Fruit fly (Drosophila melanogaster) whole organism, embryonic: ENCODE data around the gene rho-5.

ENCODE experiments used
- BEAF-32 ChIP-seq: fragments of 200-800 bp; sonication (Bioruptor generic); optimal IDR thresholded peaks from 3 replicates; lab custom pipeline; 2017; ENCODE audit warnings: missing biosample characterization, missing genetic modification characterization, mild to moderate bottlenecking, moderate library complexity, missing genetic modification reagents
- BtbVII ChIP-seq: fragments of 200-800 bp; sonication (Bioruptor generic); optimal IDR thresholded peaks from 3 replicates; lab custom pipeline; 2017; ENCODE audit warnings: missing biosample characterization, mild to moderate bottlenecking, missing genetic modification characterization
- CG10267 ChIP-seq: fragments of 200-800 bp; sonication (Bioruptor generic); optimal IDR thresholded peaks from 2 replicates; lab custom pipeline; 2018; ENCODE audit warnings: missing biosample characterization, mild to moderate bottlenecking, missing genetic modification characterization, moderate library complexity
- CG14441 ChIP-seq: fragments of 200-800 bp; sonication (Bioruptor generic); IDR thresholded peaks from 2 replicates; pipeline ENCODE4 v1.3.6; 2022; ENCODE audit warnings: missing biosample characterization, missing genetic modification characterization
- CG15073 ChIP-seq: fragments of 200-800 bp; sonication (Bioruptor generic); optimal IDR thresholded peaks from 2 replicates; lab custom pipeline; 2016; ENCODE audit warnings: missing biosample characterization, missing genetic modification characterization
- CG1602 ChIP-seq: fragments of 200-800 bp; sonication (Bioruptor generic); optimal IDR thresholded peaks from 3 replicates; lab custom pipeline; 2016; ENCODE audit warnings: missing biosample characterization, missing genetic modification characterization
- CG17361 ChIP-seq: fragments of 200-800 bp; sonication (Bioruptor generic); IDR thresholded peaks from 3 replicates; pipeline ENCODE4 v1.3.6; 2022; ENCODE audit warnings: missing biosample characterization, missing genetic modification characterization
- CG2116 ChIP-seq: fragments of 200-800 bp; sonication (Bioruptor generic); optimal IDR thresholded peaks from 3 replicates; lab custom pipeline; 2018; ENCODE audit warnings: missing biosample characterization, mild to moderate bottlenecking, missing genetic modification characterization
- CG30020 ChIP-seq: fragments of 200-800 bp; optimal IDR thresholded peaks from 2 replicates; lab custom pipeline; 2019; ENCODE audit warnings: missing biosample characterization, mild to moderate bottlenecking, missing genetic modification characterization, moderate library complexity
- CG34376 ChIP-seq: fragments of 200-800 bp; sonication (Bioruptor generic); optimal IDR thresholded peaks from 2 replicates; lab custom pipeline; 2018; ENCODE audit warnings: missing biosample characterization, mild to moderate bottlenecking, missing genetic modification characterization
- CG7745 ChIP-seq: fragments of 200-800 bp; sonication (Bioruptor generic); optimal IDR thresholded peaks from 2 replicates; lab custom pipeline; 2018; ENCODE audit warnings: missing biosample characterization, mild to moderate bottlenecking, missing genetic modification characterization, moderate library complexity
- CG8281 ChIP-seq: fragments of 200-800 bp; sonication (Bioruptor generic); optimal IDR thresholded peaks from 2 replicates; lab custom pipeline; 2018; ENCODE audit warnings: missing biosample characterization, mild to moderate bottlenecking, missing genetic modification characterization, moderate library complexity
- CG8290 ChIP-seq, 3 experiments: fragments of 200-800 bp; sonication (Bioruptor generic); optimal IDR thresholded peaks; 2 replicates each; lab custom pipeline; 2016 to 2019; ENCODE audit warnings: missing biosample characterization in 3 of 3, missing genetic modification characterization in 3 of 3, mild to moderate bottlenecking in 2 of 3, moderate library complexity in 1 of 3
- CG9797 ChIP-seq: fragments of 200-800 bp; sonication (Bioruptor generic); optimal IDR thresholded peaks from 3 replicates; lab custom pipeline; 2018; ENCODE audit warnings: missing biosample characterization, mild to moderate bottlenecking, missing genetic modification characterization
- D19A ChIP-seq: fragments of 200-800 bp; optimal IDR thresholded peaks from 3 replicates; lab custom pipeline; 2019; ENCODE audit warnings: missing biosample characterization, mild to moderate bottlenecking, missing genetic modification characterization, moderate library complexity
- Dip3 ChIP-seq: fragments of 200-800 bp; sonication (Bioruptor generic); optimal IDR thresholded peaks from 3 replicates; lab custom pipeline; 2016; ENCODE audit warnings: missing biosample characterization, missing genetic modification characterization
- Dll ChIP-seq: fragments of 200-800 bp; sonication (Bioruptor generic); IDR thresholded peaks from 4 replicates; pipeline ENCODE4 v1.3.6; 2022; ENCODE audit warnings: missing biosample characterization, missing genetic modification characterization; ENCODE audit not compliant: partially characterized antibody
- ERR ChIP-seq: fragments of 200-800 bp; sonication (Bioruptor generic); optimal IDR thresholded peaks from 2 replicates; lab custom pipeline; 2016; ENCODE audit warnings: missing biosample characterization, missing genetic modification characterization
- HLH3B ChIP-seq: fragments of 200-800 bp; sonication (Bioruptor generic); IDR thresholded peaks from 2 replicates; pipeline ENCODE4 v1.3.6; 2022; ENCODE audit warnings: missing biosample characterization, missing genetic modification characterization
- HLHmδ ChIP-seq: fragments of 200-800 bp; sonication (Bioruptor generic); optimal IDR thresholded peaks from 2 replicates; lab custom pipeline; 2018; ENCODE audit warnings: missing biosample characterization, mild to moderate bottlenecking, missing genetic modification characterization, moderate library complexity
- MTF-1 ChIP-seq: fragments of 200-800 bp; sonication (Bioruptor generic); optimal IDR thresholded peaks from 2 replicates; lab custom pipeline; 2018; ENCODE audit warnings: missing biosample characterization, mild to moderate bottlenecking, missing genetic modification characterization, borderline replicate concordance
- Nf-YA ChIP-seq: fragments of 200-800 bp; sonication (Bioruptor generic); IDR thresholded peaks from 2 replicates; pipeline ENCODE4 v1.3.6; 2022; ENCODE audit warnings: missing biosample characterization, missing genetic modification characterization
- Scr ChIP-seq: fragments of 200-800 bp; sonication (Bioruptor generic); IDR thresholded peaks from 2 replicates; pipeline ENCODE4 v1.3.6; 2022; ENCODE audit warnings: missing biosample characterization, missing genetic modification characterization; ENCODE audit not compliant: partially characterized antibody
- Tbp ChIP-seq: fragments of >200 bp; optimal IDR thresholded peaks from 2 replicates; lab custom pipeline; 2018; ENCODE audit warnings: missing biosample characterization, missing genetic modification characterization
- Vsx1 ChIP-seq: fragments of 200-800 bp; sonication (Bioruptor generic); optimal IDR thresholded peaks from 2 replicates; lab custom pipeline; 2017; ENCODE audit warnings: missing biosample characterization, mild to moderate bottlenecking, missing genetic modification characterization, missing genetic modification reagents
- Xrp1 ChIP-seq: fragments of 200-800 bp; sonication (Bioruptor generic); IDR thresholded peaks from 2 replicates; pipeline ENCODE4 v1.3.6; 2022; ENCODE audit warnings: missing biosample characterization, missing genetic modification characterization
- caup ChIP-seq: fragments of 200-800 bp; sonication (Bioruptor generic); optimal IDR thresholded peaks from 3 replicates; lab custom pipeline; 2017; ENCODE audit warnings: missing biosample characterization, mild to moderate bottlenecking, missing genetic modification characterization, moderate library complexity; ENCODE audit not compliant: severe bottlenecking
- chinmo ChIP-seq: fragments of 200-800 bp; sonication (Bioruptor generic); IDR thresholded peaks from 4 replicates; pipeline ENCODE4 v1.3.6; 2022; ENCODE audit warnings: missing biosample characterization, missing genetic modification characterization; ENCODE audit not compliant: partially characterized antibody
- dm ChIP-seq: fragments of 200-800 bp; sonication (Bioruptor generic); optimal IDR thresholded peaks from 3 replicates; lab custom pipeline; 2016; ENCODE audit warnings: missing biosample characterization, missing genetic modification characterization
- dmrt11E ChIP-seq: fragments of 200-800 bp; sonication (Bioruptor generic); optimal IDR thresholded peaks from 3 replicates; lab custom pipeline; 2018; ENCODE audit warnings: missing biosample characterization, mild to moderate bottlenecking, missing genetic modification characterization, moderate library complexity
- en ChIP-seq: fragments of 200-800 bp; sonication (Bioruptor generic); optimal IDR thresholded peaks from 2 replicates; lab custom pipeline; 2016; ENCODE audit warnings: missing biosample characterization, missing genetic modification characterization
- eyg ChIP-seq: fragments of 200-800 bp; sonication (Bioruptor generic); optimal IDR thresholded peaks from 3 replicates; lab custom pipeline; 2016; ENCODE audit warnings: missing biosample characterization, missing genetic modification characterization
- fd3F ChIP-seq: fragments of 200-800 bp; sonication (Bioruptor generic); optimal IDR thresholded peaks from 2 replicates; lab custom pipeline; 2018; ENCODE audit warnings: missing biosample characterization, mild to moderate bottlenecking, missing genetic modification characterization, moderate library complexity
- fd96Cb ChIP-seq: fragments of 200-800 bp; sonication (Bioruptor generic); optimal IDR thresholded peaks from 2 replicates; lab custom pipeline; 2018; ENCODE audit warnings: missing biosample characterization, mild to moderate bottlenecking, missing genetic modification characterization, moderate library complexity
- gcm2 ChIP-seq: fragments of 200-800 bp; sonication (Bioruptor generic); optimal IDR thresholded peaks from 2 replicates; lab custom pipeline; 2016; ENCODE audit warnings: missing biosample characterization, missing genetic modification characterization
- jing ChIP-seq: fragments of 200-800 bp; sonication (Bioruptor generic); optimal IDR thresholded peaks from 2 replicates; lab custom pipeline; 2018; ENCODE audit warnings: missing biosample characterization, mild to moderate bottlenecking, missing genetic modification characterization
- knrl ChIP-seq: fragments of 200-800 bp; sonication (Bioruptor generic); IDR thresholded peaks from 3 replicates; pipeline ENCODE4 v1.3.6; 2022; ENCODE audit warnings: missing biosample characterization, missing genetic modification characterization; ENCODE audit not compliant: partially characterized antibody
- mld ChIP-seq: fragments of 200-800 bp; sonication (Bioruptor generic); IDR thresholded peaks from 3 replicates; pipeline ENCODE4 v1.3.6; 2022; ENCODE audit warnings: missing biosample characterization, missing genetic modification characterization; ENCODE audit not compliant: partially characterized antibody
- phol ChIP-seq: fragments of 200-800 bp; sonication (Bioruptor generic); optimal IDR thresholded peaks from 3 replicates; lab custom pipeline; 2018; ENCODE audit warnings: missing biosample characterization, mild to moderate bottlenecking, missing genetic modification characterization, moderate library complexity
- ranshi ChIP-seq: fragments of 200-800 bp; sonication (Bioruptor generic); IDR thresholded peaks from 2 replicates; pipeline ENCODE4 v1.3.6; 2022; ENCODE audit warnings: missing biosample characterization, missing genetic modification characterization
- sens ChIP-seq: fragments of 200-800 bp; sonication (Bioruptor generic); peaks from one replicate; lab custom pipeline; 2016; ENCODE audit warnings: missing biosample characterization, missing genetic modification characterization
- shn ChIP-seq: fragments of 200-800 bp; sonication (Bioruptor generic); optimal IDR thresholded peaks from 3 replicates; lab custom pipeline; 2016; ENCODE audit warnings: missing biosample characterization, missing genetic modification characterization
- sima ChIP-seq: fragments of 200-800 bp; sonication (Bioruptor generic); optimal IDR thresholded peaks from 2 replicates; lab custom pipeline; 2016; ENCODE audit warnings: missing biosample characterization, missing genetic modification characterization
- tup ChIP-seq: fragments of 200-800 bp; sonication (Bioruptor generic); optimal IDR thresholded peaks from 2 replicates; lab custom pipeline; 2016; ENCODE audit warnings: missing biosample characterization, mild to moderate bottlenecking, missing genetic modification characterization, moderate library complexity
- vnd ChIP-seq: fragments of 200-800 bp; sonication (Bioruptor generic); IDR thresholded peaks from 3 replicates; pipeline ENCODE4 v1.3.6; 2022; ENCODE audit warnings: missing biosample characterization, missing genetic modification characterization; ENCODE audit not compliant: partially characterized antibody
- vvl ChIP-seq: fragments of 200-800 bp; sonication (Bioruptor generic); IDR thresholded peaks from 2 replicates; pipeline ENCODE4 v1.3.6; 2022; ENCODE audit warnings: missing biosample characterization, missing genetic modification characterization
- wdn ChIP-seq: fragments of 200-800 bp; sonication (Bioruptor generic); IDR thresholded peaks from 2 replicates; pipeline ENCODE4 v1.3.6; 2022; ENCODE audit warnings: missing biosample characterization, missing genetic modification characterization
- wor ChIP-seq: fragments of 200-800 bp; sonication (Bioruptor generic); IDR thresholded peaks from 2 replicates; pipeline ENCODE4 v1.3.6; 2022; ENCODE audit warnings: missing biosample characterization, missing genetic modification characterization
- yki ChIP-seq: fragments of >200 bp; optimal IDR thresholded peaks from 3 replicates; lab custom pipeline; 2018
- zfh1 ChIP-seq: fragments of 200-800 bp; sonication (Bioruptor generic); IDR thresholded peaks from 3 replicates; pipeline ENCODE4 v1.3.6; 2022; ENCODE audit warnings: missing biosample characterization, missing genetic modification characterization

rho-5 gene

DNA sequence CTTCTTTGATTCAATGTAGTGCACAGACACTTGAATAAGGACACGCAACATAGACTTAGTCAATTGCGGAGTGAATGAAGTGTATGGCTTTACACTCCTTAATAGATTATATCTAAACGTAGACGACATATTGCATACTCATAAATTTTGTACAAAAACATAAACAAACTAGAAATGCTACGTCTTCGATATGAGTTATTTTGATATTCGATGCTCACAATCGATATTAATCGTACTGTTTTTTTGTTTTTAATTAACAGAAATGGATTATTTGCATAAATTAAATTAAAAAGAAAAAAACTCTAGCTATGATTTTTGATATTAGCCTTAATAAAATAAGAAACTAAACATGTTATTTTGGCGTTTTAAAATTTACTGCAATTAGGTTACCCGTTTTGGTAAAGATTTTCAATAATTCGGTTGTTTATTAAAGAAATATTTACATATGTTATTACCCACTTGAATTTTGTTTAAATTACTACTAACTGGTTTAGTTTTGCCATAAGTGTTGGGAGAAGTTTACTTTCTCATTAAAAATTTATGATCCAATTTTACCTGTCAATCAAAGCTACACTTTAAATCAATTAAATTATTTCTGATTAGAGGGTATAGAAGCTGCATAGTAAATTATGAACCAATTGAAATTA lies 31.4 kb upstream of the rho-5 start, which contains the start of the genes CG17768, LSm-4 and Ir31a:
Gene CG17768 (minus strand): TSS at position 196 of the 647 bp plus-strand sequence.
Gene LSm-4 (minus strand): TSS at position 196 of the 647 bp plus-strand sequence.
Gene Ir31a (plus strand): TSS at position 558 of the 647 bp plus-strand sequence.
- TF ChIP-seq Vsx1 (no peak), jing (no peak), ranshi (no peak), wdn (no peak), Dip3 (GFP tag; lab: Kevin White, UChicago) (no peak), Dll (GFP tag; lab: Robert Waterston, UW) (peak; percentile 85), shn (GFP tag; lab: Kevin White, UChicago) (no peak), vnd (GFP tag; lab: Robert Waterston, UW) (peak; percentile 59; the same call in 2 of the 3 replicates), CG8290 (GFP tag; optimal IDR thresholded peaks at IDR 0.05; lab: Kevin White, UChicago) (peak; percentile 27), CG8290 (tag; optimal IDR thresholded peaks at IDR 0.05; lab: Kevin White, UChicago) (no peak), CG17361 (GFP tag; lab: Robert Waterston, UW) (no peak), yki (lab: Kevin White, UChicago) (no peak), zfh1 (no peak), BEAF-32 (peak; percentile 73), fd96Cb (no peak), sima (no peak), mld (0 out of 3 replicates have a peak, but pooled peaks have one; percentile 59), caup (GFP tag; lab: Kevin White, UChicago) (no peak), CG1602 (GFP tag; lab: Kevin White, UChicago) (no peak), BtbVII (GFP tag; lab: Kevin White, UChicago) (no peak), Tbp (GFP tag; lab: Kevin White, UChicago) (no peak), gcm2 (GFP tag; lab: Kevin White, UChicago) (no peak), knrl (GFP tag; lab: Robert Waterston, UW) (peak; percentile 81), CG34376 (GFP tag; lab: Kevin White, UChicago) (no peak), wor (GFP tag; lab: Robert Waterston, UW) (no peak), CG2116 (GFP tag; lab: Kevin White, UChicago) (peak; percentile 26), Nf-YA (GFP tag; lab: Robert Waterston, UW) (no peak), ERR (GFP tag; lab: Kevin White, UChicago) (no peak), dm (GFP tag; lab: Kevin White, UChicago) (no peak), vvl (GFP tag; lab: Robert Waterston, UW) (peak; percentile 84), tup (GFP tag; lab: Kevin White, UChicago) (no peak), sens (GFP tag; lab: Kevin White, UChicago) (peak; percentile 22), phol (tag; lab: Kevin White, UChicago) (peak; percentile 11), CG10267 (peak; percentile 1), chinmo (GFP tag; lab: Robert Waterston, UW) (no peak), Xrp1 (GFP tag; lab: Robert Waterston, UW) (no peak), CG15073 (GFP tag; lab: Kevin White, UChicago) (no peak), en (GFP tag; lab: Kevin White, UChicago) (no peak), HLHmδ (GFP tag; lab: Kevin White, UChicago) (no peak), Scr (GFP tag; lab: Robert Waterston, UW) (peak; percentile 87), eyg (no peak), dmrt11E (tag; lab: Kevin White, UChicago) (no peak), CG30020 (peak; percentile 91), fd3F (GFP tag; lab: Kevin White, UChicago) (no peak), D19A (tag; lab: Kevin White, UChicago) (no peak), CG9797 (GFP tag; lab: Kevin White, UChicago) (no peak), MTF-1 (GFP tag; lab: Kevin White, UChicago) (no peak), CG7745 (tag; lab: Kevin White, UChicago) (no peak), CG8281 (tag; lab: Kevin White, UChicago) (no peak), CG14441 (no peak), HLH3B (GFP tag; lab: Robert Waterston, UW) (no peak)
